Worm (Caenorhabditis elegans): ENCODE measurements around the gene fbxb-5.
"Not testable (repeated sequence)": the region's sequence is repeated elsewhere in the genome, so short reads cannot be mapped to it uniquely, and the experiment has no call there.

fbxb-5 gene

DNA sequence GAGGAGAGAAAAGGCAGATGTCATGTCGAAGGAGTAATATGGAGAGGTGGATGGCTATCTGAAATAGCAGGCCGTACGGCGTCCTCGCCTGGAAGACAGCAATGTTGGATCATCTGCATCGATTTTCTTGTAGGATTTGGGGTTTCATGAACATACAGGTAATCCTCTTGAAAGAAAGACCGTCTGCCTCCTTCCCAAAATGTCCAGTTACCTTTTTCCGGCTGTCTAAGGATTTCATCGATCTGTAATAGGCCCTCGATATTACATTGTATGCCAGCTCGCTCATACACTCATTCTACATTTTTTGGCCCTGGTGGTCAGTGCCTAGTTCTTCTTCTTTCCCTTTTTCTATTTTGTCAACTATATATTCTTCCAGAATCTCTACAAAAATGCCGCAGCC is at the start of gene fbxb-5, which contains the start of gene btb-8:
Gene fbxb-5, minus strand, starts transcription at position 101 of the 400 bp plus-strand sequence.
Gene btb-8, plus strand, starts transcription at position 377 of the 400 bp plus-strand sequence.
- no peak for TF ChIP-seq cog-1 (tag; optimal IDR thresholded peaks at IDR 0.05)
- TF ChIP-seq klf-2 (GFP tag; conservative IDR thresholded peaks at IDR 0.05) = no peak
- TF ChIP-seq ztf-29 (GFP tag; IDR thresholded peaks at IDR 0.05) = no peak
- no peak for TF ChIP-seq tab-1 (GFP tag; IDR thresholded peaks at IDR 0.05)
- no peak for TF ChIP-seq ztf-23 (GFP tag; IDR thresholded peaks at IDR 0.05)
- no peak for TF ChIP-seq ref-1 (GFP tag; conservative IDR thresholded peaks at IDR 0.05)
- no peak for TF ChIP-seq T22C8.4 (GFP tag; IDR thresholded peaks at IDR 0.05)
- no peak for TF ChIP-seq flt-1 (GFP tag; IDR thresholded peaks at IDR 0.05)

DNA sequence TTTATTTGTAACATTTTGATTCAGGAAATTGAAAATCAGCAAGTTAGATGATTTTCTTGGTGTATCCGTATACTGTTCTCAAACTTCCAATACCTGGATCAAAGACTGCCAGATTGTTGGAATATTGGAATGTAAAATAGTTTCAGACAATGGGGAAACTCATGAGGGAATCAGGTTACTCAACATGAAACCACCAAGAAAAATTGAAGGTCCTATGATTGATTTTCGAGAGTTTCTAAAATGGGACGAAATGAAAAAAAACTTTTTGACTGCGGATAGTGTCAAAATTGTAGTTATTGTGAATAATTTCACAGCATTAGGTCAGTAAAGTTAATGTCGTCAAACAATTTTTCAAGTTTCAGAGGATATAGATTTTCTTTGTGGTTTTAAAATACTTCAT is 49.5 kb upstream of the fbxb-5 start, which contains the start of gene math-3:
Gene math-3, plus strand, starts transcription at position 301 of the 400 bp plus-strand sequence.
- TF ChIP-seq T22C8.4 (GFP tag; IDR thresholded peaks at IDR 0.05) = no peak
- no peak for TF ChIP-seq flt-1 (GFP tag; IDR thresholded peaks at IDR 0.05)
- TF ChIP-seq cog-1 (tag; optimal IDR thresholded peaks at IDR 0.05) = no peak
- no peak for TF ChIP-seq med-1 (GFP tag; optimal IDR thresholded peaks at IDR 0.05; ENCODE audit: insufficient read depth)
- no peak for TF ChIP-seq ztf-23 (GFP tag; IDR thresholded peaks at IDR 0.05)
- no peak for TF ChIP-seq ref-1 (GFP tag; conservative IDR thresholded peaks at IDR 0.05)
- TF ChIP-seq klf-2 (GFP tag; conservative IDR thresholded peaks at IDR 0.05) = no peak
- no peak for TF ChIP-seq tab-1 (GFP tag; IDR thresholded peaks at IDR 0.05)
- no peak for TF ChIP-seq ztf-29 (GFP tag; IDR thresholded peaks at IDR 0.05)

DNA sequence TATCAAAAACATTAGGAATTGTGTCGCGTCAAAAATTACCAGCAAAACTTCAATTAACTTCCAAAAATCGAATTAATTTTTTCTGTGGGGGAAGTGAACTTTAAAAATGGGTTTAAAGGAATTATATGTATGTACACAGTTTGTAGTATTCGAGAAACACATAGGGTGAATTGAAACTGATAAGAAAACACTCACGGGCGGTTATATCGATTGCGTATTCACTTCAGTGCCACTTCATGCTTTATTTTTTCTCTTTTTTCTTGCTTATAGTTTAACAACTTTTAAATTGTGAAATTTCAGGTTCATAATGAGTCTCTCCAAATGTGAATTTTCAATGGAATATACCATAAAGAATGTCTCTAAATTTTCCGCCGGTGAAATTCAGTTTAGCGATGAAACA is 49.1 kb upstream of the fbxb-5 start, which contains the start of gene math-26:
Gene math-26, plus strand, starts transcription at position 301 of the 400 bp plus-strand sequence.
- not testable (repeated sequence) for TF ChIP-seq tab-1, T22C8.4, ztf-29 (GFP tag; IDR thresholded peaks at IDR 0.05)

DNA sequence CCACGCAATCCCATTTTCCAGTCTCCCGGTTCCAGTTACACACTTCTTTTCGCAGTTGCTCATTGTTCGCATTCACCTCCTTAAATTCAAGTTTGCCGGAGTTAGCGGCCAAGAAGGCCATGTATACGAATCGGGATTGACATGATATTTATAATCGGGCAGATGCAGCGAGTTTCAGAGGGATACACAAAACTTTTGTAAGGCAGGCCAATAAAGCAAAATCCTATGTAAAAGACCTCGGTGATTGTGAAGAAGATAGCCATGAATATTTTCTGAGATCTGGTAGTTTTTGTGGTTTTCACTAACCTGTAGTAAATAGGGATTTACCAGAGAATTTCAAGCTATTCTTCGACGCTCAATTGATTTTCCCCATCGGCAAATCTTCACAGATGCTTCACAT is 44.4 kb upstream of the fbxb-5 start:
- TF ChIP-seq med-1 (GFP tag; optimal IDR thresholded peaks at IDR 0.05; ENCODE audit: insufficient read depth) (no peak), ref-1 (GFP tag; conservative IDR thresholded peaks at IDR 0.05) (no peak), klf-2 (GFP tag; conservative IDR thresholded peaks at IDR 0.05) (no peak), flt-1 (GFP tag; IDR thresholded peaks at IDR 0.05) (no peak), ztf-29 (GFP tag; IDR thresholded peaks at IDR 0.05) (no peak), cog-1 (tag; optimal IDR thresholded peaks at IDR 0.05) (no peak), T22C8.4 (GFP tag; IDR thresholded peaks at IDR 0.05) (no peak), tab-1 (GFP tag; IDR thresholded peaks at IDR 0.05) (no peak), ztf-23 (GFP tag; IDR thresholded peaks at IDR 0.05) (no peak)

DNA sequence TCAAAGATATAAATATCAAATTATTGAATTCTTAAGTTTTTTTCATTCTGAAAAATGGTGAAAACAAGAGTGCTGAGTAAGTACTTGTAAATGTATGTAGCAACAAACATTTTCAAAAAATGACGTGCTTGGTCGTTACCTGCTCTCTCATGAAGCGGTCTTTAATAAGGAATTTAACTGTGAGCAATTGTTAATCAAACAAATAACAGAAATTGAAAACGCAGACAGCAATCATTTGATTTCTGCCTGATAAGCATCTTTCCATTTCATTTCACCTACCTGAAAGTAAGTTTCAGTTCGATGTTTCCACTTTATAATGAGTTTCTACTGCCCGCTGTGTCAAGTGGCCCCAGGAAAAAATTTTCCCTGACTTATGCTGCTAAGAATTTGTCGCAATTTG is 40.8 kb upstream of the fbxb-5 start, which contains the start of gene math-28:
Gene math-28, plus strand, starts transcription at position 301 of the 400 bp plus-strand sequence.
- TF ChIP-seq klf-2 (GFP tag; conservative IDR thresholded peaks at IDR 0.05) = no peak
- TF ChIP-seq ref-1 (GFP tag; conservative IDR thresholded peaks at IDR 0.05) = no peak
- no peak for TF ChIP-seq flt-1 (GFP tag; IDR thresholded peaks at IDR 0.05)
- TF ChIP-seq ztf-29 (GFP tag; IDR thresholded peaks at IDR 0.05) = no peak
- TF ChIP-seq cog-1 (tag; optimal IDR thresholded peaks at IDR 0.05) = no peak
- TF ChIP-seq T22C8.4 (GFP tag; IDR thresholded peaks at IDR 0.05) = no peak
- TF ChIP-seq med-1 (GFP tag; optimal IDR thresholded peaks at IDR 0.05; ENCODE audit: insufficient read depth) = no peak
- TF ChIP-seq ztf-23 (GFP tag; IDR thresholded peaks at IDR 0.05) = no peak
- no peak for TF ChIP-seq tab-1 (GFP tag; IDR thresholded peaks at IDR 0.05)

DNA sequence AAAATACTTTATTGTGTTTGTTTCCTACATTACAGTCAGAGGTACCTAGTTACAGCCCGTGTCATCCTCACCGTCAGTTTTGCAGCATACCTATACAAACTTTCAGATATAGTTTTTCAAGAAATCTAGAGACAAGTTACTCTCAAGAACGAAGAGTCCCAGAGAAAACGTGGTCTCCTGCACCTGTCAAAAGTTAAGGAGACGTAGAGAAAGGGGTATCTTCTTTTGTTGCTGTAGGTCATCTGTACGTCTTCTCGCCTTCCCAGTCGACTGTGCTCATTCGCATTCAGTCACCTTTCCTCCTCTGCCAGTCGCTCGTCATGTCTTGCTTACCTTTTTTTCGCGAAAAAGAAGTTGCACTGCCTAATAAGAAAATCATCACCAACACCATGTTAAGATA is 39.3 kb upstream of the fbxb-5 start, which contains the start of gene F36H5.4:
Gene F36H5.4, plus strand, starts transcription at position 301 of the 400 bp plus-strand sequence.
- TF ChIP-seq tab-1 (GFP tag; IDR thresholded peaks at IDR 0.05) = no peak
- no peak for TF ChIP-seq med-1 (GFP tag; optimal IDR thresholded peaks at IDR 0.05; ENCODE audit: insufficient read depth)

DNA sequence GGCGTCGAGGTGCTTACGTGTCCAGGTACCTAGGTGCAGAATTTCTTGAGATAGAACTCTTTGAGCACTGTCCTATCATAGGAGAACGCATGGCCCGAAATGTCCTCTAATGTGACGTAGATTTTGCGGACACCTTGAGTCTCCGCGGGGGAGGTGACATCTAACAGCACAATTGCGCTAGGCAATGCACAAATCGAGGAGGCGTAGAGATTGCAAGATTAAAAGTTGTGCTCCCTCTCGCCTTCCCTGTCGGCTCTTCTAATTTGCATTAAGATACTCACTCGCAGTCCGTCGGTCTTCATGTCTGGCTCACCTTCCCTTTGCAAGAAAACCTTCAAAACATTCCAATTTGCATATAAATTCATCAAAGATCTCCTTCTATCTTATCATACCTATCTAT is 37.3 kb upstream of the fbxb-5 start, which contains the start of gene F36H5.18:
Gene F36H5.18, plus strand, starts transcription at position 301 of the 400 bp plus-strand sequence.
- no peak for TF ChIP-seq flt-1 (GFP tag; IDR thresholded peaks at IDR 0.05)
- no peak for TF ChIP-seq ztf-23 (GFP tag; IDR thresholded peaks at IDR 0.05)
- TF ChIP-seq tab-1 (GFP tag; IDR thresholded peaks at IDR 0.05) = no peak
- no peak for TF ChIP-seq ztf-29 (GFP tag; IDR thresholded peaks at IDR 0.05)
- TF ChIP-seq med-1 (GFP tag; optimal IDR thresholded peaks at IDR 0.05; ENCODE audit: insufficient read depth) = no peak
- TF ChIP-seq ref-1 (GFP tag; conservative IDR thresholded peaks at IDR 0.05) = no peak
- TF ChIP-seq cog-1 (tag; optimal IDR thresholded peaks at IDR 0.05) = no peak
- no peak for TF ChIP-seq T22C8.4 (GFP tag; IDR thresholded peaks at IDR 0.05)
- TF ChIP-seq klf-2 (GFP tag; conservative IDR thresholded peaks at IDR 0.05) = no peak

DNA sequence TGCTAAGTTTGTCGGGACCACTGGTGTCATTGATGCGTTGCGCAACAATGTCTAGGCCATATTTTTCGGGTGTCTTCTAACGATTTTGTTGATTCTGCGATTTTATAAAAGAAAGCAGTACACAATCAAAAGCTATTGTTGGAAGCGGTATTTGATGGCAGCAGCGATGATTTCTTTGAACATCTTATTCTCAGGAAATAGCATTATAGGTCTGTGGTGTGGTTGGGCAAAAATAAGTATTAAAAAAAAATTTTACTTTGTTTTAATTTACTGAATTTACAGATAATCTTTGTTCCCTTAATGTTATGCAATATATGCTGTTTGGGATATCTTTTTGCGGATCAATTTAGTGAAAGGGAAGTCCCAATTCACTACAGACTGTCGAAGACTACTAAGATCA is 34.7 kb upstream of the fbxb-5 start, which contains the start of gene F36H5.10:
Gene F36H5.10, plus strand, starts transcription at position 301 of the 400 bp plus-strand sequence.
- TF ChIP-seq klf-2 (GFP tag; conservative IDR thresholded peaks at IDR 0.05) (no peak), ztf-29 (GFP tag; IDR thresholded peaks at IDR 0.05) (no peak), T22C8.4 (GFP tag; IDR thresholded peaks at IDR 0.05) (no peak), ref-1 (GFP tag; conservative IDR thresholded peaks at IDR 0.05) (no peak), ztf-23 (GFP tag; IDR thresholded peaks at IDR 0.05) (no peak), med-1 (GFP tag; optimal IDR thresholded peaks at IDR 0.05; ENCODE audit: insufficient read depth) (no peak), tab-1 (GFP tag; IDR thresholded peaks at IDR 0.05) (no peak), cog-1 (tag; optimal IDR thresholded peaks at IDR 0.05) (no peak), flt-1 (GFP tag; IDR thresholded peaks at IDR 0.05) (no peak)

DNA sequence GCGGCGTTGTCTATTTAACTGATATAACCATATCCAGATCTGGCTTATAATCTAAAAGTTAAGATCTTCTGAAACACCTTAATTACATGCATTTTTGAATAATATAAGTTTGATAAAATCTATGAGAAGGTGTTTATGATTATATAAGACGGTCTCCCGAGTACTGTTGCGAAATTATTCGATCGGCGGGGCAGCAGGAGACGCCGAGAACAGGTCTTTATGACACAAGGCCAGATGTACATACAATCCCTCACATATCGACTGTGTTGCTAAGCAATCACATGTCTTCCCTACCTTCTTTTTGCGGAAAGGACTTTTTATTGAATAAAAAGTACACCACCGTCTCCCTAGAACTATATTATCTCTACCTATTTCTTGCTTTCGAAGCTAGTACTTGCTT is 34.3 kb upstream of the fbxb-5 start, which contains the start of gene fbxb-53:
Gene fbxb-53, plus strand, starts transcription at position 301 of the 400 bp plus-strand sequence.
- TF ChIP-seq ztf-23 (GFP tag; IDR thresholded peaks at IDR 0.05) (no peak), med-1 (GFP tag; optimal IDR thresholded peaks at IDR 0.05; ENCODE audit: insufficient read depth) (no peak), ztf-29 (GFP tag; IDR thresholded peaks at IDR 0.05) (no peak), ref-1 (GFP tag; conservative IDR thresholded peaks at IDR 0.05) (no peak), flt-1 (GFP tag; IDR thresholded peaks at IDR 0.05) (no peak), T22C8.4 (GFP tag; IDR thresholded peaks at IDR 0.05) (no peak), klf-2 (GFP tag; conservative IDR thresholded peaks at IDR 0.05) (no peak), cog-1 (tag; optimal IDR thresholded peaks at IDR 0.05) (no peak), tab-1 (GFP tag; IDR thresholded peaks at IDR 0.05) (no peak)

DNA sequence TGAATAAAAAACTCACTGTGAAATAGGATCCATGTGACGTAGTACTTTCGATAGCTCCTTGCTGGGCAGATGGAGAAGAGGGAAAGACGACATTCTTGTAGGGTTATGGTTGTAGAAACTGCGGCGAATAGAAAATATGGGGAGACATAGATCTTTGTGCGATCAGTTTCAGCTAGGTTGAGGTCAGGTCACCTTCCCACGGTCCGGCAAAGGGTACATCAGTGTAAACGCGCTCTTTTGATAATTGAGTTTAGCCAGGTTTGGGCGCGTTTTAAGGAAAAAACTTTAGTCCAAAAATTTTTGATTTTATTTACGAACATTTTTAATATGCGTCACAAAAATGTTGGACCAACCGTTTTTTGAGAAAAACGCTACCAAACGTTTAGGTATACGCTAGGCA is 33.8 kb upstream of the fbxb-5 start, which contains the start of gene F36H5.17:
Gene F36H5.17, minus strand, starts transcription at position 101 of the 400 bp plus-strand sequence.
- TF ChIP-seq cog-1 (tag; optimal IDR thresholded peaks at IDR 0.05) (no peak), ztf-23 (GFP tag; IDR thresholded peaks at IDR 0.05) (no peak), klf-2 (GFP tag; conservative IDR thresholded peaks at IDR 0.05) (no peak), ref-1 (GFP tag; conservative IDR thresholded peaks at IDR 0.05) (no peak), T22C8.4 (GFP tag; IDR thresholded peaks at IDR 0.05) (no peak), tab-1 (GFP tag; IDR thresholded peaks at IDR 0.05) (no peak), ztf-29 (GFP tag; IDR thresholded peaks at IDR 0.05) (no peak), med-1 (GFP tag; optimal IDR thresholded peaks at IDR 0.05; ENCODE audit: insufficient read depth) (no peak), flt-1 (GFP tag; IDR thresholded peaks at IDR 0.05) (no peak)
